Fruit fly (Drosophila melanogaster): ENCODE measurements around the gene ND-20.

ND-20 gene

dm6 chrX:15986654-15987053 is at the start of gene ND-20 (continued):
- TF ChIP-seq mirr (GFP tag; optimal IDR thresholded peaks at IDR 0.05) (no peak), CG17186 (GFP tag; optimal IDR thresholded peaks at IDR 0.05) (no peak), Xbp1 (GFP tag; optimal IDR thresholded peaks at IDR 0.05) (peak; percentile 42), CG31441 (GFP tag; IDR thresholded peaks at IDR 0.05) (no peak), gfzf (GFP tag; optimal IDR thresholded peaks at IDR 0.05) (peak; percentile 86), E2f2 (GFP tag; IDR thresholded peaks at IDR 0.05) (peak; percentile 28; the same call in 1 of the 2 replicates), cato (GFP tag; optimal IDR thresholded peaks at IDR 0.05; ENCODE audit: borderline replicate concordance) (no peak), CG10959 (GFP tag; IDR thresholded peaks at IDR 0.05) (no peak), gsb-n (tag; optimal IDR thresholded peaks at IDR 0.05) (no peak), CG5953 (GFP tag; IDR thresholded peaks at IDR 0.05) (no peak), MESR4 (GFP tag; optimal IDR thresholded peaks at IDR 0.05) (peak; percentile 66), D (optimal IDR thresholded peaks at IDR 0.05) (no peak), D (GFP tag; optimal IDR thresholded peaks at IDR 0.05) (no peak), lab (GFP tag; optimal IDR thresholded peaks at IDR 0.05) (no peak), Asciz (GFP tag; optimal IDR thresholded peaks at IDR 0.05) (no peak), bbx (GFP tag; IDR thresholded peaks at IDR 0.05; ENCODE audit: partially characterized antibody) (no peak), pzg (GFP tag; optimal IDR thresholded peaks at IDR 0.05) (peak; percentile 88), CG13894 (tag; optimal IDR thresholded peaks at IDR 0.05) (no peak), Ets65A (GFP tag) (peak; percentile 68), zfh1 (GFP tag; IDR thresholded peaks at IDR 0.05) (0 out of 3 replicates have a peak, but pooled peaks have one; percentile 8), YL-1 (GFP tag; optimal IDR thresholded peaks at IDR 0.05) (peak; percentile 61), CG6765 (GFP tag; optimal IDR thresholded peaks at IDR 0.05) (no peak), corto (GFP tag; optimal IDR thresholded peaks at IDR 0.05) (no peak), en (GFP tag; optimal IDR thresholded peaks at IDR 0.05) (no peak), CG14710 (tag; optimal IDR thresholded peaks at IDR 0.05) (peak; percentile 65), CG10565 (GFP tag; optimal IDR thresholded peaks at IDR 0.05) (no peak), CG11085 (GFP tag; IDR thresholded peaks at IDR 0.05) (no peak), Sox100B (GFP tag; optimal IDR thresholded peaks at IDR 0.05) (no peak), CG1024 (GFP tag; IDR thresholded peaks at IDR 0.05) (peak; percentile 89), sisA (GFP tag; IDR thresholded peaks at IDR 0.05) (no peak), chinmo (GFP tag; IDR thresholded peaks at IDR 0.05; ENCODE audit: partially characterized antibody) (no peak), ash1 (GFP tag; optimal IDR thresholded peaks at IDR 0.05) (no peak), Adf1 (GFP tag; IDR thresholded peaks at IDR 0.05) (no peak), Stat92E (GFP tag; optimal IDR thresholded peaks at IDR 0.05) (peak in 1 of 3 experiments; percentile 90), Awh (GFP tag; IDR thresholded peaks at IDR 0.05) (no peak), CG1603 (tag; optimal IDR thresholded peaks at IDR 0.05) (peak; percentile 86), twi (tag; optimal IDR thresholded peaks at IDR 0.05) (no peak), CG4820 (GFP tag; optimal IDR thresholded peaks at IDR 0.05) (no peak), Sry-δ (GFP tag; optimal IDR thresholded peaks at IDR 0.05) (peak; percentile 42), Tbp (GFP tag; optimal IDR thresholded peaks at IDR 0.05) (no peak), zf30C (GFP tag; optimal IDR thresholded peaks at IDR 0.05) (no peak), br (optimal IDR thresholded peaks at IDR 0.05) (no peak), lola (GFP tag; optimal IDR thresholded peaks at IDR 0.05) (peak in 1 of 3 experiments; percentile 99), CG7357 (GFP tag; IDR thresholded peaks at IDR 0.05) (peak; percentile 98), Dip3 (GFP tag; optimal IDR thresholded peaks at IDR 0.05) (no peak), CG10366 (GFP tag; IDR thresholded peaks at IDR 0.05) (no peak), Blimp-1 (GFP tag; optimal IDR thresholded peaks at IDR 0.05) (no peak), dysf (GFP tag; IDR thresholded peaks at IDR 0.05) (no peak), CG14965 (GFP tag; optimal IDR thresholded peaks at IDR 0.05; ENCODE audit: borderline replicate concordance) (no peak), CG8089 (GFP tag; optimal IDR thresholded peaks at IDR 0.05) (no peak), hb (GFP tag; IDR thresholded peaks at IDR 0.05; ENCODE audit: partially characterized antibody) (no peak)

All from whole organism, embryonic.